Worm (Caenorhabditis elegans) whole organism, late embryonic: ENCODE results near the gene Y37D8A.26.

Experiments
- C38D4.7 ChIP-seq: fragments of 200-800 bp; sonication (Bioruptor generic); optimal IDR thresholded peaks from 2 replicates; lab custom pipeline; 2018; ENCODE audit warnings: mild to moderate bottlenecking, missing genetic modification characterization, moderate library complexity, missing compliant biosample characterization
- ama-1 ChIP-seq: fragments of 150-350 bp; optimal IDR thresholded peaks from 2 replicates; lab custom pipeline; 2014
- ceh-9 ChIP-seq: sonication (generic microtip); optimal IDR thresholded peaks from 2 replicates; lab custom pipeline; 2016; ENCODE audit warnings: mild to moderate bottlenecking, missing genetic modification characterization, inconsistent platforms, missing compliant biosample characterization
- elt-2 ChIP-seq: sonication (generic microtip); optimal IDR thresholded peaks from 2 replicates; lab custom pipeline; 2016; ENCODE audit warnings: missing genetic modification reagents, missing genetic modification characterization, missing compliant biosample characterization
- gmeb-2 ChIP-seq: sonication (generic microtip); optimal IDR thresholded peaks from 2 replicates; lab custom pipeline; 2016; ENCODE audit warnings: missing genetic modification characterization, inconsistent platforms, missing compliant biosample characterization
- hlh-30 ChIP-seq: sonication (generic microtip); optimal IDR thresholded peaks from 2 replicates; lab custom pipeline; 2017; ENCODE audit warnings: antibody characterized with exemption, missing genetic modification characterization, missing compliant biosample characterization; ENCODE audit not compliant: insufficient read depth
- mec-3 ChIP-seq: sonication (generic microtip); optimal IDR thresholded peaks from 2 replicates; lab custom pipeline; 2016; ENCODE audit warnings: borderline replicate concordance, missing genetic modification characterization, missing compliant biosample characterization
- nhr-11 ChIP-seq: fragments of 150-350 bp; optimal IDR thresholded peaks from 2 replicates; lab custom pipeline; 2014; ENCODE audit warnings: missing biosample characterization, missing genetic modification characterization
- pqm-1 ChIP-seq: sonication (generic microtip); optimal IDR thresholded peaks from 2 replicates; lab custom pipeline; 2016; ENCODE audit warnings: missing genetic modification characterization, missing compliant biosample characterization
- tbx-2 ChIP-seq: sonication (generic microtip); optimal IDR thresholded peaks from 2 replicates; lab custom pipeline; 2016; ENCODE audit warnings: missing genetic modification characterization, missing compliant biosample characterization
- tbx-7 ChIP-seq: sonication (generic microtip); optimal IDR thresholded peaks from 2 replicates; lab custom pipeline; 2016; ENCODE audit warnings: missing genotype, missing genetic modification characterization, missing compliant biosample characterization
- zip-5 ChIP-seq: sonication (generic microtip); optimal IDR thresholded peaks from 2 replicates; lab custom pipeline; 2016; ENCODE audit warnings: missing genetic modification characterization, missing compliant biosample characterization
- ztf-16 ChIP-seq: sonication (generic microtip); optimal IDR thresholded peaks from 2 replicates; lab custom pipeline; 2017; ENCODE audit warnings: missing genetic modification characterization, missing compliant biosample characterization

- TF ChIP-seq mec-3 (tag; lab: Kevin White, UChicago), result no peak
- no peak for TF ChIP-seq hlh-30 (tag; lab: Kevin White, UChicago)
- TF ChIP-seq gmeb-2, result no peak
- no peak for TF ChIP-seq C38D4.7 (GFP tag; lab: Kevin White, UChicago)
- TF ChIP-seq nhr-11, result no peak
- no peak for TF ChIP-seq tbx-2
- TF ChIP-seq tbx-7 (tag; lab: Kevin White, UChicago), result no peak
- TF ChIP-seq zip-5 (tag; lab: Kevin White, UChicago), result no peak
- no peak for TF ChIP-seq ztf-16 (tag; lab: Kevin White, UChicago)
- no peak for TF ChIP-seq elt-2 (tag; lab: Kevin White, UChicago)
- no peak for TF ChIP-seq ceh-9 (tag; lab: Kevin White, UChicago)
- no peak for TF ChIP-seq pqm-1 (tag; lab: Kevin White, UChicago)
- TF ChIP-seq ama-1, result no peak
Measured at ce11 chrIII:12885153-12885552, 28.6 kb upstream of the Y37D8A.26 start.
